Worm (Caenorhabditis elegans) whole organism, L4/young adult: ENCODE data around the gene taf-11.1.

ENCODE experiments used
- W03F9.2 ChIP-seq: fragments of 150-350 bp; optimal IDR thresholded peaks from 2 replicates; lab custom pipeline; 2014; ENCODE audit warnings: missing biosample characterization, missing genetic modification characterization
- dao-5 ChIP-seq: sonication (generic microtip); optimal IDR thresholded peaks from 2 replicates; lab custom pipeline; 2016; ENCODE audit warnings: missing genotype, missing genetic modification characterization, moderate library complexity, missing compliant biosample characterization
- him-1 ChIP-seq: sonication (generic microtip); optimal IDR thresholded peaks from 2 replicates; lab custom pipeline; 2016; ENCODE audit warnings: missing genotype, missing genetic modification reagents, missing genetic modification characterization, missing compliant biosample characterization

ce11 chrX:4214643-4215042, 40.3 kb upstream of the taf-11.1 start:
- peak; percentile 1 for TF ChIP-seq him-1 (tag; lab: Kevin White, UChicago)
- TF ChIP-seq dao-5 (tag; lab: Kevin White, UChicago): no peak
- no peak for TF ChIP-seq W03F9.2 (tag; lab: Kevin White, UChicago)
